Worm (Caenorhabditis elegans): ENCODE results near the gene txt-1.

The txt-1 gene

DNA sequence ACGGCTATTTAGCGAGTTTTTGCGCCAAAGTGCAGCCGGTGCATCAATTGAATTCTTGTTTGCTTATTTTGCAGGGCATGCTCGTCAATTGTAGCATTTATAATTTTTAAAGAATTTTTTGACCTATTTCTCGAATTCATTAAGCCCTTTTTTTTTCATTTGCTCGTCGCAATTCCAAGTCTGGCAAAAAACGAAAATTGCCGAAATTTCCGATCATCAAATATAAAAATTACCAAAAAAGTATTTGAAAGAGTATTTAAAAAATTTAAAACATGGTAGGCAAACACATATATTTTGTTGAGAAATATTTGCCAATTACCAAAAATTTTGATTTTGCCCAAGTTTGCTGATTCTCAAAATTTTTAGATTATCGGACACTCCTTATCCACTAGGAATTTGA is 21.9 kb upstream of the txt-1 start, which contains the start of gene C50D2.6:
Gene C50D2.6, plus strand, starts transcription at position 301 of the 400 bp plus-strand sequence.
- TF ChIP-seq F49E8.2 (tag; optimal IDR thresholded peaks at IDR 0.05; ENCODE audit: insufficient read depth) = no peak
- no peak for TF ChIP-seq bed-2 (GFP tag; IDR thresholded peaks at IDR 0.05)

DNA sequence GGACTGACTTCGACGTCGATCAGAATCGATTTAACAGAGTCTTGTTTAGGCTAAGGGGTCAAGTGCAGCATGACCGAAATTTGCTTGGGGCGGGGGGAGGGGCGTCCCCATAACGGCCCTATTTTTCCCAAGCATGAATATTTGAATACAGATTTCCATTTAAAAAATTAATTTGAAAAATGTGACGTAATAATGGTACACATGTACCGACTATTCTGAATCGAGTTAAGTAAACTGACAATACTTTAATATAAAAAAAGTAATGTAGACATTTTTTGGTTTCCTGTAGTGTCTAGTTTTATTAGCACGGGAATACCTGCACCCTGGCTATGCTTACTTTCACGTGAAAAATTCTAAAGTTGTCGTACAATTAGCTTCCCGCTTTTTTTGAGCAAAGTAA is 19.2 kb upstream of the txt-1 start:
- TF ChIP-seq ekl-4 (GFP tag; IDR thresholded peaks at IDR 0.05) (no peak), lsl-1 (GFP tag; optimal IDR thresholded peaks at IDR 0.05) (no peak), bed-2 (GFP tag; IDR thresholded peaks at IDR 0.05) (no peak), atf-7 (tag; optimal IDR thresholded peaks at IDR 0.05) (no peak), efl-1 (GFP tag; optimal IDR thresholded peaks at IDR 0.05) (no peak), C17E4.6 (GFP tag; IDR thresholded peaks at IDR 0.05) (no peak), madf-6 (GFP tag; IDR thresholded peaks at IDR 0.05) (no peak), let-526 (GFP tag; IDR thresholded peaks at IDR 0.05) (no peak), tbp1 (GFP tag; optimal IDR thresholded peaks at IDR 0.05) (no peak), akir-1 (GFP tag; optimal IDR thresholded peaks at IDR 0.05) (no peak), ztf-28 (GFP tag; IDR thresholded peaks at IDR 0.05) (no peak), ets-4 (GFP tag; optimal IDR thresholded peaks at IDR 0.05) (no peak), athp-1 (tag; optimal IDR thresholded peaks at IDR 0.05) (no peak)

DNA sequence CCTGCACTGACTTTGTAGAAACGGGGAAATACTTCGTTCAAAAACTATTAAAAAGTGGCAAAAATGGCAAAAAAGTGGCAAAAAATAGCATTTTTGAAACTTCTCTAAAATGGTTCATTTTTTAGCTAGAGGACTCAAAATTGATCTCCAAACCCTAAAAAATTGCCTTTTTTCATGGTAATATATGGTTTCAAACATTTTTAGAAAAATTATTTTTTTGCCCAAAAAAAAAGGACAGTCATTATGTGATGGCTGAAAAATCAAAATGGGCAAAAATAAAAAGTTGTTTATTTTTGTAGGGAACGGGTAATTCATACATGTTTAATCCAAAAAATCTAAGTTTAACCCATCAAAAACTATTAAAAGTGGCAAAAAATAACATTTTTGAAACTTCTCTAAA is 18.1 kb upstream of the txt-1 start:
- TF ChIP-seq him-1 (tag; optimal IDR thresholded peaks at IDR 0.05) (peak; percentile 95), aptf-2 (GFP tag; conservative IDR thresholded peaks at IDR 0.05) (no peak), sdz-38 (tag; optimal IDR thresholded peaks at IDR 0.05) (no peak)

DNA sequence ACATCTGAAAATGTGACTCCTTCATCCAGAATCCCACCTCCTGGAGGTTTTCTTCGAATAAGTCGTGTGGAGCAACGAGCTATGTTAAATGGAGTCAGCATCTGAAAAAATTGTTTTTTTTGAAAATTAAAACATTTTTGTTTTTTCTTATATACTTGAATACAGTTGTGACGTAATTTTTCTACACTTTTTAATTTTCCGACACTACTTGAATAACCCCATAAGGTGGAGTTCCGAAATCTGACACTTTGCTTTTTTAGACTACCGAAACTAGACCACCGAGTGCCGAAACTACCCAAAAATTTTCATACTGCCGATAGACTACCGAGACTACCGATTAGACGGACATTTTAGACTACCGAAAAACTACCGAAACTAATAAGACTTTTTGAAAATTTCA is 14.6 kb upstream of the txt-1 start, which contains the start of gene mcat-1:
Gene mcat-1, minus strand, starts transcription at position 101 of the 400 bp plus-strand sequence.
- TF ChIP-seq F52B5.7 (tag; optimal IDR thresholded peaks at IDR 0.05) (no peak), nfyb-1 (GFP tag; IDR thresholded peaks at IDR 0.05) (no peak), ceh-58 (GFP tag; IDR thresholded peaks at IDR 0.05) (no peak), chd-7 (tag; optimal IDR thresholded peaks at IDR 0.05) (no peak), snpc-4 (GFP tag; optimal IDR thresholded peaks at IDR 0.05) (no peak), snpc-4 (tag; optimal IDR thresholded peaks at IDR 0.05) (no peak), ets-4 (GFP tag; optimal IDR thresholded peaks at IDR 0.05) (no peak), ama-1 (optimal IDR thresholded peaks at IDR 0.05) (no peak), ama-1 (GFP tag; optimal IDR thresholded peaks at IDR 0.05) (no peak), K11D2.4 (GFP tag; IDR thresholded peaks at IDR 0.05) (no peak), sptf-2 (GFP tag; optimal IDR thresholded peaks at IDR 0.05) (no peak), sea-2 (GFP tag; IDR thresholded peaks at IDR 0.05) (no peak), aptf-3 (GFP tag; IDR thresholded peaks at IDR 0.05) (no peak), hsf-1 (GFP tag; IDR thresholded peaks at IDR 0.05) (no peak), rcor-1 (GFP tag; IDR thresholded peaks at IDR 0.05) (no peak), egrh-3 (GFP tag; IDR thresholded peaks at IDR 0.05) (no peak), mxl-1 (tag; optimal IDR thresholded peaks at IDR 0.05) (no peak), mcd-1 (GFP tag; IDR thresholded peaks at IDR 0.05) (no peak), B0035.1 (tag; optimal IDR thresholded peaks at IDR 0.05) (no peak)

DNA sequence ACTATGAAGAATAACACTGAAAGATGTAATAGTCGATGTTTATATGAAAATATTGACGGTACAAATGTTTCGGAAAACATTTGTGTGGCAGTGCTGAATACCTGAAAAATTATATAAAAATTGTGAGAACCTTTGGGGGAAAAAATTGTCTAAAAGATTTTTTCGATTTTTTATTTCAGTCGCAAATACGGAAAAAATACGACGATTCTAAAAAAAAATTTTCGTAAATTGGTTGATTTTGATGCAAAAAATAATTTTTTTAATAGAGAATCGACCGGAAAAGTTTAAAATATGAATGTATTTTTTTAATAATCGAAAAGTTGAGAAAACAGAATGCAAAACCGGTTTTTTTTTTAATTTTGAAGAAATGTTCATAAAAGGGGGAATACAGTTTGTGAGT is 10.8 kb upstream of the txt-1 start, which contains the start of gene C50D2.7:
Gene C50D2.7, minus strand, starts transcription at position 101 of the 400 bp plus-strand sequence.
- no peak for TF ChIP-seq mel-28 (tag; optimal IDR thresholded peaks at IDR 0.05; ENCODE audit: borderline replicate concordance)
- TF ChIP-seq F52B5.7 (tag; optimal IDR thresholded peaks at IDR 0.05) = no peak
- TF ChIP-seq sdz-38 (tag; optimal IDR thresholded peaks at IDR 0.05) = no peak
- no peak for TF ChIP-seq atf-7 (tag; optimal IDR thresholded peaks at IDR 0.05)
- TF ChIP-seq sptf-2 (GFP tag; optimal IDR thresholded peaks at IDR 0.05) = no peak
- no peak for TF ChIP-seq Y53G8AR.9 (GFP tag; conservative IDR thresholded peaks at IDR 0.05)
- TF ChIP-seq snpc-4 (GFP tag; optimal IDR thresholded peaks at IDR 0.05) = no peak
- TF ChIP-seq snpc-4 (tag; optimal IDR thresholded peaks at IDR 0.05) = no peak

Data from whole organism, young adult.